Fruit fly (Drosophila melanogaster) whole organism, embryonic: ENCODE measurements around the gene CG5861.

Experiments used
- CG10147 ChIP-seq: fragments of 200-800 bp; sonication (Bioruptor generic); optimal IDR thresholded peaks from 2 replicates; lab custom pipeline; 2019; ENCODE audit warnings: missing biosample characterization, mild to moderate bottlenecking, missing genetic modification characterization, moderate library complexity
- CG11456 ChIP-seq: fragments of 200-800 bp; sonication (Bioruptor generic); IDR thresholded peaks from 3 replicates; pipeline ENCODE4 v1.3.6; 2022; ENCODE audit warnings: missing biosample characterization, missing genetic modification characterization
- CG1233 ChIP-seq: fragments of 200-800 bp; sonication (Bioruptor generic); optimal IDR thresholded peaks from 4 replicates; lab custom pipeline; 2018; ENCODE audit warnings: missing biosample characterization, mild to moderate bottlenecking, missing genetic modification characterization
- CG12659 ChIP-seq: fragments of 200-800 bp; sonication (Bioruptor generic); optimal IDR thresholded peaks from 3 replicates; lab custom pipeline; 2017; ENCODE audit warnings: mild to moderate bottlenecking, missing biosample characterization, missing genetic modification reagents, missing genetic modification characterization
- CG14965 ChIP-seq: fragments of 200-800 bp; sonication (Bioruptor generic); optimal IDR thresholded peaks from 2 replicates; lab custom pipeline; 2016; ENCODE audit warnings: missing biosample characterization, missing genetic modification characterization, borderline replicate concordance
- CG15011 ChIP-seq: fragments of 200-800 bp; sonication (Bioruptor generic); optimal IDR thresholded peaks from 3 replicates; lab custom pipeline; 2018; ENCODE audit warnings: missing biosample characterization, mild to moderate bottlenecking, missing genetic modification characterization
- CG18262 ChIP-seq: fragments of 200-800 bp; optimal IDR thresholded peaks from 3 replicates; lab custom pipeline; 2019; ENCODE audit warnings: missing biosample characterization, mild to moderate bottlenecking, missing genetic modification characterization, moderate library complexity
- CG2116 ChIP-seq: fragments of 200-800 bp; sonication (Bioruptor generic); optimal IDR thresholded peaks from 3 replicates; lab custom pipeline; 2018; ENCODE audit warnings: missing biosample characterization, mild to moderate bottlenecking, missing genetic modification characterization
- CG2129 ChIP-seq: fragments of 200-800 bp; sonication (Bioruptor generic); IDR thresholded peaks from 2 replicates; pipeline ENCODE4 v1.3.6; 2022; ENCODE audit warnings: missing biosample characterization, missing genetic modification characterization; ENCODE audit not compliant: partially characterized antibody
- CG3065 ChIP-seq: fragments of 200-800 bp; sonication (Bioruptor generic); optimal IDR thresholded peaks from 2 replicates; lab custom pipeline; 2016; ENCODE audit warnings: missing biosample characterization, missing genetic modification characterization
- CG3281 ChIP-seq: fragments of 200-800 bp; sonication (Bioruptor generic); optimal IDR thresholded peaks from 3 replicates; lab custom pipeline; 2017; ENCODE audit warnings: missing biosample characterization, mild to moderate bottlenecking, missing genetic modification characterization
- CG3407 ChIP-seq: fragments of 200-800 bp; sonication (Bioruptor generic); optimal IDR thresholded peaks from 2 replicates; lab custom pipeline; 2018; ENCODE audit warnings: missing biosample characterization, mild to moderate bottlenecking, missing genetic modification characterization
- CG4617 ChIP-seq: fragments of 200-800 bp; sonication (Bioruptor generic); optimal IDR thresholded peaks from 3 replicates; lab custom pipeline; 2016; ENCODE audit warnings: missing biosample characterization, missing genetic modification characterization, borderline replicate concordance
- CG4820 ChIP-seq: fragments of 200-800 bp; sonication (Bioruptor generic); optimal IDR thresholded peaks from 3 replicates; lab custom pipeline; 2016; ENCODE audit warnings: missing biosample characterization, missing genetic modification characterization
- CG6791 ChIP-seq: fragments of 200-800 bp; sonication (Bioruptor generic); IDR thresholded peaks from 3 replicates; pipeline ENCODE4 v1.3.6; 2022; ENCODE audit warnings: missing biosample characterization, missing genetic modification characterization; ENCODE audit not compliant: partially characterized antibody
- CoRest ChIP-seq: fragments of 200-800 bp; sonication (Bioruptor generic); optimal IDR thresholded peaks from 3 replicates; lab custom pipeline; 2018; ENCODE audit warnings: missing biosample characterization, mild to moderate bottlenecking, missing genetic modification characterization, moderate library complexity
- E2f2 ChIP-seq: fragments of 200-800 bp; sonication (Bioruptor generic); IDR thresholded peaks from 2 replicates; pipeline ENCODE4 v1.3.6; 2022; ENCODE audit warnings: missing biosample characterization, missing genetic modification characterization
- Fer1 ChIP-seq: fragments of 200-800 bp; sonication (Bioruptor generic); optimal IDR thresholded peaks from 2 replicates; lab custom pipeline; 2017; ENCODE audit warnings: missing biosample characterization, mild to moderate bottlenecking, missing genetic modification characterization
- Fer3 ChIP-seq: fragments of 200-800 bp; sonication (Bioruptor generic); optimal IDR thresholded peaks from 2 replicates; lab custom pipeline; 2018; ENCODE audit warnings: missing biosample characterization, mild to moderate bottlenecking, missing genetic modification characterization, moderate library complexity
- HmgZ ChIP-seq: fragments of 200-800 bp; sonication (Bioruptor generic); optimal IDR thresholded peaks from 2 replicates; lab custom pipeline; 2018; ENCODE audit warnings: missing biosample characterization, mild to moderate bottlenecking, missing genetic modification characterization
- Kr ChIP-seq: fragments of 200-800 bp; sonication (Bioruptor generic); optimal IDR thresholded peaks from 2 replicates; lab custom pipeline; 2017; ENCODE audit warnings: missing biosample characterization, mild to moderate bottlenecking, missing genetic modification characterization
- Taf1 ChIP-seq: fragments of 200-800 bp; sonication (Bioruptor generic); IDR thresholded peaks from 2 replicates; pipeline ENCODE4 v1.3.6; 2022; ENCODE audit warnings: missing biosample characterization, missing genetic modification characterization
- bowl ChIP-seq: fragments of 200-800 bp; sonication (Bioruptor generic); IDR thresholded peaks from 2 replicates; pipeline ENCODE4 v1.3.6; 2022; ENCODE audit warnings: missing biosample characterization, missing genetic modification characterization
- croc ChIP-seq: fragments of 200-800 bp; sonication (Bioruptor generic); conservative IDR thresholded peaks from 3 replicates; pipeline ENCODE4 v1.3.6; 2022; ENCODE audit warnings: missing biosample characterization, missing genetic modification characterization
- ems ChIP-seq: fragments of 200-800 bp; sonication (Bioruptor generic); optimal IDR thresholded peaks from 3 replicates; lab custom pipeline; 2016; ENCODE audit warnings: missing biosample characterization, missing genetic modification characterization
- gfzf ChIP-seq: fragments of 200-800 bp; sonication (Bioruptor generic); optimal IDR thresholded peaks from 2 replicates; lab custom pipeline; 2016; ENCODE audit warnings: missing biosample characterization, mild to moderate bottlenecking, missing genetic modification characterization, moderate library complexity
- grn ChIP-seq: fragments of 200-800 bp; sonication (Bioruptor generic); optimal IDR thresholded peaks from 3 replicates; lab custom pipeline; 2017; ENCODE audit warnings: missing biosample characterization, missing genetic modification characterization
- ham ChIP-seq: fragments of 200-800 bp; sonication (Bioruptor generic); IDR thresholded peaks from 2 replicates; pipeline ENCODE4 v1.3.6; 2022; ENCODE audit warnings: missing biosample characterization, missing genetic modification characterization
- kay ChIP-seq: fragments of 200-800 bp; sonication (Bioruptor generic); optimal IDR thresholded peaks from 2 replicates; lab custom pipeline; 2016; ENCODE audit warnings: missing biosample characterization, missing genetic modification characterization
- klu ChIP-seq: fragments of 200-800 bp; sonication (Bioruptor generic); IDR thresholded peaks from 2 replicates; pipeline ENCODE4 v1.3.6; 2022; ENCODE audit warnings: missing biosample characterization, missing genetic modification characterization
- lilli ChIP-seq: fragments of 200-800 bp; sonication (Bioruptor generic); optimal IDR thresholded peaks from 3 replicates; lab custom pipeline; 2016; ENCODE audit warnings: missing biosample characterization, missing genetic modification characterization
- lmd ChIP-seq: fragments of 200-800 bp; sonication (Bioruptor generic); IDR thresholded peaks from 2 replicates; pipeline ENCODE4 v1.3.6; 2022; ENCODE audit warnings: missing biosample characterization, missing genetic modification characterization
- phol ChIP-seq: fragments of 200-800 bp; sonication (Bioruptor generic); optimal IDR thresholded peaks from 3 replicates; lab custom pipeline; 2018; ENCODE audit warnings: missing biosample characterization, mild to moderate bottlenecking, missing genetic modification characterization, moderate library complexity
- ranshi ChIP-seq: fragments of 200-800 bp; sonication (Bioruptor generic); IDR thresholded peaks from 2 replicates; pipeline ENCODE4 v1.3.6; 2022; ENCODE audit warnings: missing biosample characterization, missing genetic modification characterization
- sisA ChIP-seq: fragments of 200-800 bp; sonication (Bioruptor generic); IDR thresholded peaks from 2 replicates; pipeline ENCODE4 v1.3.6; 2022; ENCODE audit warnings: missing biosample characterization, missing genetic modification characterization
- sna ChIP-seq: fragments of 200-800 bp; sonication (Bioruptor generic); IDR thresholded peaks from 2 replicates; pipeline ENCODE4 v1.3.6; 2022; ENCODE audit warnings: missing biosample characterization, missing genetic modification characterization; ENCODE audit not compliant: partially characterized antibody
- sob ChIP-seq: fragments of 200-800 bp; sonication (Bioruptor generic); IDR thresholded peaks from 2 replicates; pipeline ENCODE4 v1.3.6; 2022; ENCODE audit warnings: missing biosample characterization, missing genetic modification characterization
- sqz ChIP-seq: fragments of 200-800 bp; sonication (Bioruptor generic); optimal IDR thresholded peaks from 3 replicates; lab custom pipeline; 2018; ENCODE audit warnings: missing biosample characterization, mild to moderate bottlenecking, missing genetic modification characterization
- stc ChIP-seq: fragments of 200-800 bp; sonication (Bioruptor generic); IDR thresholded peaks from 2 replicates; pipeline ENCODE4 v1.3.6; 2022; ENCODE audit warnings: missing biosample characterization, missing genetic modification characterization
- tap ChIP-seq: fragments of 200-800 bp; optimal IDR thresholded peaks from 3 replicates; lab custom pipeline; 2019; ENCODE audit warnings: missing biosample characterization, mild to moderate bottlenecking, missing genetic modification characterization, moderate library complexity
- tgo ChIP-seq: fragments of 200-800 bp; sonication (Bioruptor generic); IDR thresholded peaks from 3 replicates; pipeline ENCODE4 v1.3.6; 2022; ENCODE audit warnings: missing biosample characterization, missing genetic modification characterization
- tll ChIP-seq, 2 experiments: fragments of 200-800 bp in 1 of 2; fragments of >200 bp in 1 of 2; sonication (Bioruptor generic) in 1 of 2; optimal IDR thresholded peaks; 2 replicates each; lab custom pipeline; 2017 to 2019; ENCODE audit warnings: missing biosample characterization in 2 of 2, missing genetic modification characterization in 2 of 2, mild to moderate bottlenecking in 1 of 2, moderate library complexity in 1 of 2
- tna ChIP-seq: fragments of 200-800 bp; sonication (Bioruptor generic); IDR thresholded peaks from 2 replicates; pipeline ENCODE4 v1.3.6; 2022; ENCODE audit warnings: missing biosample characterization, missing genetic modification characterization; ENCODE audit not compliant: partially characterized antibody
- trh ChIP-seq: fragments of 200-800 bp; sonication (Bioruptor generic); optimal IDR thresholded peaks from 2 replicates; lab custom pipeline; 2016; ENCODE audit warnings: missing biosample characterization, missing genetic modification characterization
- twi ChIP-seq: fragments of 200-800 bp; optimal IDR thresholded peaks from 2 replicates; lab custom pipeline; 2019; ENCODE audit warnings: missing biosample characterization, mild to moderate bottlenecking, missing genetic modification characterization, moderate library complexity
- unc-4 ChIP-seq: fragments of 200-800 bp; sonication (Bioruptor generic); IDR thresholded peaks from 2 replicates; pipeline ENCODE4 v1.3.6; 2022; ENCODE audit warnings: missing biosample characterization, missing genetic modification characterization; ENCODE audit not compliant: partially characterized antibody
- vvl ChIP-seq: fragments of 200-800 bp; sonication (Bioruptor generic); IDR thresholded peaks from 2 replicates; pipeline ENCODE4 v1.3.6; 2022; ENCODE audit warnings: missing biosample characterization, missing genetic modification characterization
- wek ChIP-seq: fragments of 200-800 bp; sonication (Bioruptor generic); optimal IDR thresholded peaks from 3 replicates; lab custom pipeline; 2018; ENCODE audit warnings: missing biosample characterization, mild to moderate bottlenecking, missing genetic modification characterization, moderate library complexity

The CG5861 gene

DNA sequence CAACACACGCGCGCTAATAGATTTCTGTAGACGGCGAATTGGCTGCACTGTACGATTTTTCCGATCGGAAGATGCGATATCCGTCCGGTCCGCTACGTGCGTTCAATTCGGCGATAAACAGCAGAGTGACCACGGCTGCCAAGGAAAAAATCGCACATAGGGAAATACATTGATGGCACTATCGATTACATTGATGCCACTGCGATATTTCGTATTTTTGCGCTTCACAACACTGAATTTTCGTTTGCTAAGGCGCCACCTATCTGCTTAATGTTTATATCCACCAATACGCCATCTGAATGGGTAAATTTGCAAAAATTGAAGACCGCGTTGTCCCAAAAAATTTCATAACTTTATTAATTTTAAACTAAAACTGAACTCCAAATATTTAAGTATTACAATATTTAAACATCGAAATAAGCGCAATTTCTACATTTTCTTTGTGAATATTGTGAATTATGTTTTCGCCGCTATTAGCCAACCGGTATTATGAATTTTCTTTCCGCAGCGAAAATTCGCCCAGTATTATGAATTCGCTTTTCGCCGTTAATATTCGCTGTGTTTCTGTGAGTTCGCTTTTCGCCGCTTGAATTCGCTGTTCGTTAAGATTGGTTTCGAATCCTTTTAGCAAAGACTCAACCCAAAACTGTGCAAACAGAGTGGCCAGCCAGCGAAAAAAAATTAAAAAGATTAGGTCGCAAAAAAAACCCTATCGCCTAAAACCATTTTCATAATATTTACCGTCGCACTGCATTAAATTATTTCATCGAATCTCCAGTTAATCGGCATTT lies 19.3 kb downstream of the CG5861 start, which contains the start of the genes crp and pkaap (continued):
- peak; percentile 48 for TF ChIP-seq phol (tag; lab: Kevin White, UChicago)
- peak; percentile 75 for TF ChIP-seq Fer3 (tag; lab: Kevin White, UChicago)
- peak; percentile 76 for TF ChIP-seq CG4820 (GFP tag; lab: Kevin White, UChicago)
- TF ChIP-seq kay (GFP tag; lab: Kevin White, UChicago), result peak; percentile 33
- TF ChIP-seq ham (GFP tag; lab: Robert Waterston, UW), result no peak
- peak; percentile 57 for TF ChIP-seq trh (GFP tag; lab: Kevin White, UChicago)
- TF ChIP-seq tap, result peak; percentile 35
- peak; percentile 93 for TF ChIP-seq lilli (GFP tag; lab: Kevin White, UChicago)
- TF ChIP-seq ems (GFP tag; lab: Kevin White, UChicago), result peak; percentile 68
- no peak for TF ChIP-seq sna (GFP tag; lab: Robert Waterston, UW)
- TF ChIP-seq klu (GFP tag; lab: Robert Waterston, UW), result no peak
- TF ChIP-seq sob (GFP tag; lab: Robert Waterston, UW), result no peak
- TF ChIP-seq Fer1 (GFP tag; lab: Kevin White, UChicago), result peak; percentile 54
- TF ChIP-seq tgo (GFP tag; lab: Robert Waterston, UW), result no peak
- no peak for TF ChIP-seq CG15011 (GFP tag; lab: Kevin White, UChicago)
- TF ChIP-seq CG18262, result peak; percentile 65
- TF ChIP-seq croc, result peak; percentile 26; the same call in 1 of the 3 replicates
- no peak for TF ChIP-seq vvl (GFP tag; lab: Robert Waterston, UW)
- TF ChIP-seq lmd, result no peak
- TF ChIP-seq CG11456 (GFP tag; lab: Robert Waterston, UW), result no peak
- TF ChIP-seq CG2129 (GFP tag; lab: Robert Waterston, UW), result no peak
- peak; percentile 3 for TF ChIP-seq twi (tag; lab: Kevin White, UChicago)
- TF ChIP-seq gfzf (GFP tag; lab: Kevin White, UChicago), result peak; percentile 98
- no peak for TF ChIP-seq stc (GFP tag; lab: Robert Waterston, UW)
- peak; percentile 72 for TF ChIP-seq CG3065 (GFP tag; lab: Kevin White, UChicago)
- TF ChIP-seq CG2116 (GFP tag; lab: Kevin White, UChicago), result peak; percentile 76
- no peak for TF ChIP-seq CG6791 (GFP tag; lab: Robert Waterston, UW)
- TF ChIP-seq CG1233 (GFP tag; lab: Kevin White, UChicago), result peak; percentile 61
- TF ChIP-seq CG3407 (GFP tag; lab: Kevin White, UChicago), result peak; percentile 69
- peak; percentile 57 for TF ChIP-seq CG3281 (GFP tag; lab: Kevin White, UChicago)
- peak; percentile 83 for TF ChIP-seq CG12659 (GFP tag; lab: Kevin White, UChicago)
- TF ChIP-seq unc-4 (GFP tag; lab: Robert Waterston, UW), result no peak
- no peak for TF ChIP-seq E2f2 (GFP tag; lab: Robert Waterston, UW)
- TF ChIP-seq CG14965, result peak; percentile 22
- TF ChIP-seq Taf1 (GFP tag; lab: Robert Waterston, UW), result no peak
- no peak for TF ChIP-seq tna (GFP tag; lab: Robert Waterston, UW)
- peak; percentile 90 for TF ChIP-seq grn (GFP tag; lab: Kevin White, UChicago)
- peak; percentile 56 for TF ChIP-seq CoRest (tag; lab: Kevin White, UChicago)
- no peak for TF ChIP-seq Kr (GFP tag; lab: Kevin White, UChicago)
- peak; percentile 42 for TF ChIP-seq CG10147
- no peak for TF ChIP-seq ranshi (GFP tag; lab: Robert Waterston, UW)
- peak; percentile 98 for TF ChIP-seq CG4617 (GFP tag; lab: Kevin White, UChicago)
- peak; percentile 41 for TF ChIP-seq wek (GFP tag; lab: Kevin White, UChicago)
- peak; percentile 78 for TF ChIP-seq HmgZ
- TF ChIP-seq sisA (GFP tag; lab: Robert Waterston, UW), result no peak
- TF ChIP-seq bowl (GFP tag; lab: Robert Waterston, UW), result no peak
- no peak for TF ChIP-seq tll (GFP tag; optimal IDR thresholded peaks at IDR 0.05; lab: Kevin White, UChicago)
- no peak for TF ChIP-seq sqz (GFP tag; lab: Kevin White, UChicago)
